Worm (Caenorhabditis elegans) whole organism, L4 larva: Measurements from ENCODE around the gene shn-1.

Experiments used
- ZK546.5 ChIP-seq, 2 experiments: sonication (generic microtip); optimal IDR thresholded peaks; 2 replicates each; lab custom pipeline; 2017; ENCODE audit warnings: missing biosample characterization in 2 of 2, missing genetic modification characterization in 2 of 2
- lin-13 ChIP-seq: fragments of 150-350 bp; optimal IDR thresholded peaks from 2 replicates; lab custom pipeline; 2014; ENCODE audit warnings: missing biosample characterization, missing genetic modification reagents, missing genetic modification characterization
- nhr-11 ChIP-seq: fragments of 150-350 bp; optimal IDR thresholded peaks from 2 replicates; lab custom pipeline; 2014; ENCODE audit warnings: missing biosample characterization, missing genetic modification characterization
- unc-39 ChIP-seq: sonication (generic microtip); optimal IDR thresholded peaks from 2 replicates; lab custom pipeline; 2017; ENCODE audit warnings: missing biosample characterization, missing genetic modification characterization

DNA sequence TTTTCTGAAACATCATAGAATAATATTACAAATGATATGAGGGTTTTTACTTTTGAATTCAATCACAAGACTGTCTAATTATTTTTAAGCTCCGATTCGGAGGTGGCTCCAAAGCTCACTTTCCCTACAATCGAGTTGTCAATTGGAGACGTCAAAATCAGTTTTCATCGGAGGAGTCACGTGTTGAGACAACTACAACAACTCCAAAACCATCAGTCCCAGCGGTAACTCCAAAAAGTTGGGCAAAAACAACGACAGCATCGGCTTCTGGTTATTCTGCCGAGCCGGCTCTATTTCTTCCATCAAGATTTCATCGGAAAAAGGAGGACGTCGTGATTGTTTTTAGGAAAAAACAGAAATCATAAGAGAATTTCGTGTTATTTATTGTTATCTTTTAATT lies 6.7 kb downstream of the shn-1 start:
- TF ChIP-seq unc-39, result no peak
- TF ChIP-seq ZK546.5 (tag; optimal IDR thresholded peaks at IDR 0.05; lab: Kevin White, UChicago), result no peak
- no peak for TF ChIP-seq lin-13 (GFP tag; lab: Kevin White, UChicago)
- no peak for TF ChIP-seq nhr-11 (tag; lab: Kevin White, UChicago)
